Worm (Caenorhabditis elegans) whole organism, L2 larva: Measurements from ENCODE around the gene pqn-2.

Source experiments
- alr-1 ChIP-seq: fragments of 150-350 bp; optimal IDR thresholded peaks from 2 replicates; lab custom pipeline; 2014; ENCODE audit warnings: missing biosample characterization, missing genetic modification characterization
- ceh-16 ChIP-seq: fragments of 150-350 bp; optimal IDR thresholded peaks from 2 replicates; lab custom pipeline; 2014; ENCODE audit warnings: missing biosample characterization, missing genetic modification characterization
- crh-2 ChIP-seq: sonication (generic microtip); optimal IDR thresholded peaks from 2 replicates; lab custom pipeline; 2017; ENCODE audit warnings: missing biosample characterization, missing genetic modification characterization
- egl-27 ChIP-seq: sonication (generic microtip); optimal IDR thresholded peaks from 3 replicates; lab custom pipeline; 2017; ENCODE audit warnings: missing biosample characterization, missing genetic modification reagents, missing genetic modification characterization
- elt-1 ChIP-seq: fragments of 150-350 bp; optimal IDR thresholded peaks from 2 replicates; lab custom pipeline; 2014; ENCODE audit warnings: missing biosample characterization, missing genetic modification characterization
- fos-1 ChIP-seq: fragments of 150-350 bp; optimal IDR thresholded peaks from 2 replicates; lab custom pipeline; 2014; ENCODE audit warnings: missing biosample characterization, missing genetic modification characterization
- gmeb-1 ChIP-seq: fragments of 150-350 bp; optimal IDR thresholded peaks from 2 replicates; lab custom pipeline; 2014; ENCODE audit warnings: missing biosample characterization, missing genetic modification characterization
- nhr-12 ChIP-seq: fragments of 150-350 bp; optimal IDR thresholded peaks from 2 replicates; lab custom pipeline; 2014; ENCODE audit warnings: missing biosample characterization, missing genetic modification characterization
- nhr-21 ChIP-seq: fragments of 150-350 bp; optimal IDR thresholded peaks from 2 replicates; lab custom pipeline; 2014; ENCODE audit warnings: missing biosample characterization, missing genetic modification characterization
- nhr-23 ChIP-seq: fragments of 150-350 bp; optimal IDR thresholded peaks from 2 replicates; lab custom pipeline; 2014; ENCODE audit warnings: missing biosample characterization, missing genetic modification reagents, missing genetic modification characterization
- skn-1 ChIP-seq: sonication (generic microtip); optimal IDR thresholded peaks from 2 replicates; lab custom pipeline; 2017; ENCODE audit warnings: missing biosample characterization, missing genetic modification characterization
- sma-9 ChIP-seq, 2 experiments: fragments of 150-350 bp in 1 of 2; sonication (generic microtip) in 1 of 2; optimal IDR thresholded peaks; 2 replicates each; lab custom pipeline; 2014 to 2016; ENCODE audit warnings: missing genetic modification characterization in 2 of 2, mild to moderate bottlenecking in 1 of 2, missing biosample characterization in 1 of 2, missing compliant biosample characterization in 1 of 2, missing genetic modification reagents in 1 of 2, moderate library complexity in 1 of 2
- zag-1 ChIP-seq: fragments of 150-350 bp; optimal IDR thresholded peaks from 2 replicates; lab custom pipeline; 2014; ENCODE audit warnings: missing biosample characterization, missing genetic modification characterization

Gene pqn-2

DNA sequence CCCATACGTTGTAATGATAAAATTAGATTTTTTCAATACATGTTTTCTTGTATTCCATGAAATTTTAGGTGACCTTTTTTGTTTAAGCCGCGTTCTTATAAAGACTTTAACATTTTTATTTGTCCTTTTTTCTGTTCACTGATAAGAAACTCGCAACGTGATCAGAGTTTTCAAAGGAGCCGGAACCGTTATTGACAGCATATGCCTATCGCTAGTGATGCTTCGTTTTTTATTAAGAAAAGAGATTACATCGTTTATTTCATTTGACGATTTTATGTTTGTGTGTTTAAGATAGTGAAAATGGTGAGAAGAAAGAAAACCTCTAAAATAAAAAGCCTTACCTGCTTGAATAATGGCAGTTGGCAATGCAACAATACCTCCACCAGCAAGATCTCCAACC is 50.4 kb downstream of the pqn-2 start:
- TF ChIP-seq crh-2 (peak; percentile 24), skn-1 (tag; lab: Kevin White, UChicago) (peak; percentile 20), egl-27 (tag; lab: Kevin White, UChicago) (no peak), nhr-23 (tag; lab: Kevin White, UChicago) (no peak), ceh-16 (tag; lab: Kevin White, UChicago) (no peak), sma-9 (GFP tag; optimal IDR thresholded peaks at IDR 0.05; lab: Kevin White, UChicago) (peak; percentile 9), sma-9 (tag; optimal IDR thresholded peaks at IDR 0.05; lab: Kevin White, UChicago) (no peak), zag-1 (no peak), nhr-12 (tag; lab: Kevin White, UChicago) (no peak), elt-1 (tag; lab: Kevin White, UChicago) (no peak), nhr-21 (tag; lab: Kevin White, UChicago) (no peak), fos-1 (tag; lab: Kevin White, UChicago) (peak; percentile 90), alr-1 (no peak), gmeb-1 (tag; lab: Kevin White, UChicago) (peak; percentile 25)
